Worm (Caenorhabditis elegans) whole organism, L4 larva: ENCODE results near the gene clh-2.

Source experiments
- F37D6.2 ChIP-seq: sonication (generic microtip); optimal IDR thresholded peaks from 2 replicates; lab custom pipeline; 2016; ENCODE audit warnings: mild to moderate bottlenecking, missing genetic modification characterization, missing compliant biosample characterization
- daf-19 ChIP-seq: fragments of 200-800 bp; sonication (Bioruptor generic); conservative IDR thresholded peaks from 2 replicates; pipeline ENCODE4 v1.3.6; 2022; ENCODE audit warnings: missing genetic modification characterization, missing compliant biosample characterization
- dmd-8 ChIP-seq: fragments of 200-800 bp; sonication (Bioruptor generic); IDR thresholded peaks from 2 replicates; pipeline ENCODE4 v1.3.6; 2022; ENCODE audit warnings: missing genetic modification characterization, missing compliant biosample characterization
- fos-1 ChIP-seq: fragments of 150-350 bp; optimal IDR thresholded peaks from 2 replicates; lab custom pipeline; 2014; ENCODE audit warnings: missing biosample characterization, missing genetic modification characterization
- jun-1 ChIP-seq: fragments of 150-350 bp; optimal IDR thresholded peaks from 2 replicates; lab custom pipeline; 2014; ENCODE audit warnings: missing biosample characterization, missing genetic modification reagents, missing genetic modification characterization
- mep-1 ChIP-seq: fragments of 150-350 bp; sonication (generic microtip); optimal IDR thresholded peaks from 3 replicates; lab custom pipeline; 2014; ENCODE audit warnings: missing biosample characterization, missing genetic modification characterization
- mes-2 ChIP-seq: sonication (generic microtip); optimal IDR thresholded peaks from 2 replicates; lab custom pipeline; 2016; ENCODE audit warnings: missing genotype, mild to moderate bottlenecking, missing genetic modification characterization, missing compliant biosample characterization; ENCODE audit not compliant: poor library complexity, severe bottlenecking
- ztf-11 ChIP-seq: fragments of 150-350 bp; optimal IDR thresholded peaks from 2 replicates; lab custom pipeline; 2014; ENCODE audit warnings: missing biosample characterization, missing genetic modification characterization
- ztf-7 ChIP-seq: fragments of 150-350 bp; optimal IDR thresholded peaks from 2 replicates; lab custom pipeline; 2014; ENCODE audit warnings: missing biosample characterization, missing genetic modification characterization

DNA sequence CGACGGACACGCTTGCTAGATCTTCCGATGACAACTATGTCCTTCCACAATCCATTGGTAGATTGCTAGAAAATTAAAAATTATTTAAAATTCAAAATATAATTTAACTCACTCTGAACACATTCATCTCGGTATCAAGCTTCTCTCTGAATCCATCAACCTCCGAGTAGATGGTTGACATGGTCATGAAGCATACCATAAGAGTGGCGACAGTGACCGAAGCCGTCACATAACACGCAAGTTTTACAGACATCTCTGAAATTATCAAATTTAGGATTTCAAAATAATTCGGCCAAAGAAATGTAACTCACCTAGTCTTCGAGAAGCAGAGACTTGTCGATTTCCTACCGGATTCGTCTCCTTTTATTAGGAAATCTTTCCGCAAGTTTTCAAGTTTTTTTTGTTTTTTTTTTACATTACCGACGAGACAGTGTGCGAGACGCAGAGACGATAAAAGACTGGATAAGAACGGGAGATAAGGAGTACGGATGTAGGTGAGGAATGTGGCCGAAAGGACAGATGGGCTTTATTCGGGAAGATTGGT lies 14.1 kb upstream of the clh-2 start, which contains the start of gene sqt-1:
- TF ChIP-seq F37D6.2 (tag; lab: Kevin White, UChicago) (no peak), dmd-8 (GFP tag; lab: Robert Waterston, UW) (no peak), fos-1 (tag; lab: Kevin White, UChicago) (no peak), daf-19 (GFP tag; lab: Robert Waterston, UW) (no peak), jun-1 (tag; lab: Kevin White, UChicago) (no peak), ztf-7 (tag; lab: Kevin White, UChicago) (no peak), ztf-11 (tag; lab: Kevin White, UChicago) (no peak), mep-1 (tag; lab: Kevin White, UChicago) (no peak), mes-2 (tag; lab: Kevin White, UChicago) (no peak)
